Fruit fly (Drosophila melanogaster) whole organism, embryonic: Measurements from ENCODE around the gene CG5850.

Experiments used
- Adf1 ChIP-seq: fragments of 200-800 bp; sonication (Bioruptor generic); IDR thresholded peaks from 2 replicates; pipeline ENCODE4 v1.3.6; 2022; ENCODE audit warnings: missing biosample characterization, missing genetic modification characterization
- Antp ChIP-seq: fragments of 200-800 bp; sonication (Bioruptor generic); optimal IDR thresholded peaks from 3 replicates; lab custom pipeline; 2016; ENCODE audit warnings: missing biosample characterization, missing genetic modification characterization
- B-H1 ChIP-seq: fragments of 200-800 bp; sonication (Bioruptor generic); IDR thresholded peaks from 3 replicates; pipeline ENCODE4 v1.3.6; 2022; ENCODE audit warnings: missing biosample characterization, missing genetic modification characterization
- CG10147 ChIP-seq: fragments of 200-800 bp; sonication (Bioruptor generic); optimal IDR thresholded peaks from 2 replicates; lab custom pipeline; 2019; ENCODE audit warnings: missing biosample characterization, mild to moderate bottlenecking, missing genetic modification characterization, moderate library complexity
- CG10543 ChIP-seq: fragments of 200-800 bp; sonication (Bioruptor generic); optimal IDR thresholded peaks from 3 replicates; lab custom pipeline; 2017; ENCODE audit warnings: missing biosample characterization, mild to moderate bottlenecking, missing genetic modification characterization, moderate library complexity
- CG10654 ChIP-seq: fragments of 200-800 bp; sonication (Bioruptor generic); optimal IDR thresholded peaks from 2 replicates; lab custom pipeline; 2016; ENCODE audit warnings: missing biosample characterization, missing genetic modification characterization
- CG12071 ChIP-seq: fragments of 200-800 bp; sonication (Bioruptor generic); optimal IDR thresholded peaks from 3 replicates; lab custom pipeline; 2018; ENCODE audit warnings: missing biosample characterization, mild to moderate bottlenecking, missing genetic modification characterization
- CG12299 ChIP-seq: fragments of 200-800 bp; sonication (Bioruptor generic); optimal IDR thresholded peaks from 2 replicates; lab custom pipeline; 2018; ENCODE audit warnings: missing biosample characterization, mild to moderate bottlenecking, missing genetic modification characterization
- CG12659 ChIP-seq: fragments of 200-800 bp; sonication (Bioruptor generic); optimal IDR thresholded peaks from 3 replicates; lab custom pipeline; 2017; ENCODE audit warnings: mild to moderate bottlenecking, missing biosample characterization, missing genetic modification reagents, missing genetic modification characterization
- CG13775 ChIP-seq: fragments of 200-800 bp; sonication (Bioruptor generic); optimal IDR thresholded peaks from 3 replicates; lab custom pipeline; 2017; ENCODE audit warnings: missing biosample characterization, mild to moderate bottlenecking, missing genetic modification characterization
- CG15269 ChIP-seq: fragments of 200-800 bp; sonication (Bioruptor generic); optimal IDR thresholded peaks from 2 replicates; lab custom pipeline; 2018; ENCODE audit warnings: missing biosample characterization, mild to moderate bottlenecking, missing genetic modification characterization, moderate library complexity
- CG17568 ChIP-seq: fragments of 200-800 bp; sonication (Bioruptor generic); optimal IDR thresholded peaks from 2 replicates; lab custom pipeline; 2018; ENCODE audit warnings: missing biosample characterization, mild to moderate bottlenecking, missing genetic modification characterization, moderate library complexity
- CG2120 ChIP-seq: fragments of 200-800 bp; sonication (Bioruptor generic); optimal IDR thresholded peaks from 3 replicates; lab custom pipeline; 2016; ENCODE audit warnings: missing biosample characterization, missing genetic modification characterization
- CG31365 ChIP-seq: fragments of 200-800 bp; sonication (Bioruptor generic); optimal IDR thresholded peaks from 2 replicates; lab custom pipeline; 2018; ENCODE audit warnings: missing biosample characterization, mild to moderate bottlenecking, missing genetic modification characterization
- CG7839 ChIP-seq: fragments of 200-800 bp; sonication (Bioruptor generic); optimal IDR thresholded peaks from 3 replicates; lab custom pipeline; 2018; ENCODE audit warnings: missing biosample characterization, mild to moderate bottlenecking, missing genetic modification characterization, moderate library complexity
- CG7928 ChIP-seq: fragments of 200-800 bp; sonication (Bioruptor generic); optimal IDR thresholded peaks from 2 replicates; lab custom pipeline; 2017; ENCODE audit warnings: missing biosample characterization, mild to moderate bottlenecking, missing genetic modification characterization
- CG8089 ChIP-seq: fragments of 200-800 bp; sonication (Bioruptor generic); optimal IDR thresholded peaks from 3 replicates; lab custom pipeline; 2016; ENCODE audit warnings: missing biosample characterization, missing genetic modification characterization
- CG8924 ChIP-seq: fragments of 200-800 bp; optimal IDR thresholded peaks from 3 replicates; lab custom pipeline; 2019; ENCODE audit warnings: missing biosample characterization, mild to moderate bottlenecking, missing genetic modification characterization, moderate library complexity
- CG8944 ChIP-seq: fragments of 200-800 bp; sonication (Bioruptor generic); optimal IDR thresholded peaks from 3 replicates; lab custom pipeline; 2016; ENCODE audit warnings: missing biosample characterization, missing genetic modification characterization
- CG9932 ChIP-seq: fragments of 200-800 bp; sonication (Bioruptor generic); IDR thresholded peaks from 2 replicates; pipeline ENCODE4 v1.3.6; 2022; ENCODE audit warnings: missing biosample characterization, missing genetic modification characterization
- CTCF ChIP-seq: fragments of 200-800 bp; sonication (Bioruptor generic); optimal IDR thresholded peaks from 2 replicates; lab custom pipeline; 2017; ENCODE audit warnings: missing biosample characterization, mild to moderate bottlenecking, missing genetic modification characterization, moderate library complexity
- Fer2 ChIP-seq: fragments of 200-800 bp; sonication (Bioruptor generic); optimal IDR thresholded peaks from 2 replicates; lab custom pipeline; 2018; ENCODE audit warnings: missing biosample characterization, mild to moderate bottlenecking, missing genetic modification characterization, moderate library complexity
- GATAe ChIP-seq: fragments of 200-800 bp; sonication (Bioruptor generic); conservative IDR thresholded peaks from 2 replicates; pipeline ENCODE4 v1.3.6; 2022; ENCODE audit warnings: missing biosample characterization, missing genetic modification characterization
- Hey ChIP-seq: fragments of 200-800 bp; sonication (Bioruptor generic); optimal IDR thresholded peaks from 3 replicates; lab custom pipeline; 2018; ENCODE audit warnings: missing biosample characterization, mild to moderate bottlenecking, missing genetic modification characterization
- Hr3 ChIP-seq: fragments of 200-800 bp; sonication (Bioruptor generic); optimal IDR thresholded peaks from 3 replicates; lab custom pipeline; 2016; ENCODE audit warnings: missing biosample characterization, missing genetic modification characterization
- NfI ChIP-seq: fragments of 200-800 bp; sonication (Bioruptor generic); optimal IDR thresholded peaks from 3 replicates; lab custom pipeline; 2018; ENCODE audit warnings: missing biosample characterization, mild to moderate bottlenecking, missing genetic modification characterization, moderate library complexity
- Oaz ChIP-seq: fragments of 200-800 bp; sonication (Bioruptor generic); IDR thresholded peaks from 2 replicates; pipeline ENCODE4 v1.3.6; 2022; ENCODE audit warnings: missing biosample characterization, missing genetic modification characterization
- Poxn ChIP-seq: fragments of 200-800 bp; sonication (Bioruptor generic); IDR thresholded peaks from 2 replicates; pipeline ENCODE4 v1.3.6; 2022; ENCODE audit warnings: missing biosample characterization, missing genetic modification characterization
- Six4 ChIP-seq: fragments of 200-800 bp; sonication (Bioruptor generic); optimal IDR thresholded peaks from 2 replicates; lab custom pipeline; 2016; ENCODE audit warnings: missing biosample characterization, missing genetic modification characterization
- Taf1 ChIP-seq: fragments of 200-800 bp; sonication (Bioruptor generic); IDR thresholded peaks from 2 replicates; pipeline ENCODE4 v1.3.6; 2022; ENCODE audit warnings: missing biosample characterization, missing genetic modification characterization
- Tbp ChIP-seq: fragments of >200 bp; optimal IDR thresholded peaks from 2 replicates; lab custom pipeline; 2018; ENCODE audit warnings: missing biosample characterization, missing genetic modification characterization
- Xbp1 ChIP-seq: fragments of 200-800 bp; sonication (Bioruptor generic); optimal IDR thresholded peaks from 3 replicates; lab custom pipeline; 2016; ENCODE audit warnings: missing biosample characterization, mild to moderate bottlenecking, missing genetic modification characterization
- ab ChIP-seq: fragments of 200-800 bp; sonication (Bioruptor generic); optimal IDR thresholded peaks from 2 replicates; lab custom pipeline; 2016; ENCODE audit warnings: missing biosample characterization, missing genetic modification characterization
- aop ChIP-seq: fragments of 200-800 bp; sonication (Bioruptor generic); IDR thresholded peaks from 2 replicates; pipeline ENCODE4 v1.3.6; 2022; ENCODE audit warnings: missing biosample characterization, missing genetic modification characterization
- ap ChIP-seq: fragments of 200-800 bp; sonication (Bioruptor generic); IDR thresholded peaks from 2 replicates; pipeline ENCODE4 v1.3.6; 2022; ENCODE audit warnings: missing biosample characterization, missing genetic modification characterization
- cwo ChIP-seq: fragments of 200-800 bp; sonication (Bioruptor generic); optimal IDR thresholded peaks from 3 replicates; lab custom pipeline; 2017; ENCODE audit warnings: missing biosample characterization, missing genetic modification characterization, mild to moderate bottlenecking, moderate library complexity, missing genetic modification reagents
- dpn ChIP-seq, 2 experiments: fragments of 200-800 bp; sonication (Bioruptor generic); optimal IDR thresholded peaks; 3 replicates each; lab custom pipeline; 2016; ENCODE audit warnings: missing biosample characterization in 2 of 2, missing genetic modification characterization in 2 of 2
- eyg ChIP-seq: fragments of 200-800 bp; sonication (Bioruptor generic); optimal IDR thresholded peaks from 3 replicates; lab custom pipeline; 2016; ENCODE audit warnings: missing biosample characterization, missing genetic modification characterization
- ftz-f1 ChIP-seq: fragments of 200-800 bp; sonication (Bioruptor generic); optimal IDR thresholded peaks from 2 replicates; lab custom pipeline; 2016; ENCODE audit warnings: missing biosample characterization, missing genetic modification characterization
- gem ChIP-seq: fragments of 200-800 bp; sonication (Bioruptor generic); optimal IDR thresholded peaks from 2 replicates; lab custom pipeline; 2019; ENCODE audit warnings: missing biosample characterization, mild to moderate bottlenecking, missing genetic modification characterization, moderate library complexity
- h ChIP-seq: fragments of >200 bp; optimal IDR thresholded peaks from 2 replicates; lab custom pipeline; 2017
- ham ChIP-seq: fragments of 200-800 bp; sonication (Bioruptor generic); IDR thresholded peaks from 2 replicates; pipeline ENCODE4 v1.3.6; 2022; ENCODE audit warnings: missing biosample characterization, missing genetic modification characterization
- hth ChIP-seq: fragments of >200 bp; optimal IDR thresholded peaks from 2 replicates; lab custom pipeline; 2017; ENCODE audit warnings: inconsistent platforms
- lilli ChIP-seq: fragments of 200-800 bp; sonication (Bioruptor generic); optimal IDR thresholded peaks from 3 replicates; lab custom pipeline; 2016; ENCODE audit warnings: missing biosample characterization, missing genetic modification characterization
- onecut ChIP-seq: fragments of 200-800 bp; sonication (Bioruptor generic); IDR thresholded peaks from 2 replicates; pipeline ENCODE4 v1.3.6; 2022; ENCODE audit warnings: missing biosample characterization, missing genetic modification characterization
- pnt ChIP-seq: fragments of 200-800 bp; sonication (Bioruptor generic); optimal IDR thresholded peaks from 3 replicates; lab custom pipeline; 2016; ENCODE audit warnings: missing biosample characterization, missing genetic modification characterization
- sqz ChIP-seq: fragments of 200-800 bp; sonication (Bioruptor generic); optimal IDR thresholded peaks from 3 replicates; lab custom pipeline; 2018; ENCODE audit warnings: missing biosample characterization, mild to moderate bottlenecking, missing genetic modification characterization
- sr ChIP-seq: fragments of 200-800 bp; sonication (Bioruptor generic); IDR thresholded peaks from 3 replicates; pipeline ENCODE4 v1.3.6; 2022; ENCODE audit warnings: missing biosample characterization, missing genetic modification characterization
- tin ChIP-seq: fragments of 200-800 bp; sonication (Bioruptor generic); optimal IDR thresholded peaks from 3 replicates; lab custom pipeline; 2016; ENCODE audit warnings: missing biosample characterization, missing genetic modification characterization
- trh ChIP-seq: fragments of 200-800 bp; sonication (Bioruptor generic); optimal IDR thresholded peaks from 2 replicates; lab custom pipeline; 2016; ENCODE audit warnings: missing biosample characterization, missing genetic modification characterization
- unc-4 ChIP-seq: fragments of 200-800 bp; sonication (Bioruptor generic); IDR thresholded peaks from 2 replicates; pipeline ENCODE4 v1.3.6; 2022; ENCODE audit warnings: missing biosample characterization, missing genetic modification characterization; ENCODE audit not compliant: partially characterized antibody
- vvl ChIP-seq: fragments of 200-800 bp; sonication (Bioruptor generic); IDR thresholded peaks from 2 replicates; pipeline ENCODE4 v1.3.6; 2022; ENCODE audit warnings: missing biosample characterization, missing genetic modification characterization
- wor ChIP-seq: fragments of 200-800 bp; sonication (Bioruptor generic); IDR thresholded peaks from 2 replicates; pipeline ENCODE4 v1.3.6; 2022; ENCODE audit warnings: missing biosample characterization, missing genetic modification characterization
- z ChIP-seq: fragments of 200-800 bp; sonication (Bioruptor generic); IDR thresholded peaks from 3 replicates; pipeline ENCODE4 v1.3.6; 2022; ENCODE audit warnings: missing biosample characterization, missing genetic modification characterization

CG5850 gene

DNA sequence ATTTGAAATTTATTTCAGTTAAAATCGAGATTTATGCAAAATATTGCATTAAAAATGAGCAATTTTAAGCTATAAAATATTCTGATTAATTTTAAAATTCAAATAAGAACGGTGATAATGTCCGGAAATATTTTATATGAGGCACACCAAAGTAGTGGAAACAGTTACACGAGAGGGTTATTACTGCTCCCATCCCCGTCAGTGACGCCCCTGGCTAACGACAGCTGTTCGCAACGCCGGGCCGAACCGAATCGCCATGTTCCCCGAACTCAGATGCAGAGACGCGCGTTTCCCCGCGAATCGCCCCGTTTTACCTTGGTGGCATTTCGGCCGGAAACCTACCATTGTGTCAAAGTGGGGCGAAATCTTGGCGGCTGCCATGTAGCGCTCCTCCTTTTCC is 52.0 kb downstream of the CG5850 start (continued):
- TF ChIP-seq hth (lab: Kevin White, UChicago) = no peak
- TF ChIP-seq trh = no peak
- peak; percentile 17; the same call in 1 of the 2 replicates for TF ChIP-seq ham (GFP tag; lab: Robert Waterston, UW)
- TF ChIP-seq CG8089 (GFP tag; lab: Kevin White, UChicago) = no peak
- TF ChIP-seq ftz-f1 (GFP tag; lab: Kevin White, UChicago) = no peak
- TF ChIP-seq lilli = peak; percentile 57
- no peak for TF ChIP-seq Oaz (GFP tag; lab: Robert Waterston, UW)
- TF ChIP-seq z = no peak
- no peak for TF ChIP-seq Poxn (GFP tag; lab: Robert Waterston, UW)
- no peak for TF ChIP-seq CG8944
- no peak for TF ChIP-seq CG7928 (GFP tag; lab: Kevin White, UChicago)
- TF ChIP-seq CG7839 = peak; percentile 25
- peak; percentile 54 for TF ChIP-seq CG9932 (GFP tag; lab: Robert Waterston, UW)
- no peak for TF ChIP-seq CG10543
- no peak for TF ChIP-seq h
- no peak for TF ChIP-seq GATAe
- TF ChIP-seq Adf1 (GFP tag; lab: Robert Waterston, UW) = no peak
- no peak for TF ChIP-seq unc-4
- TF ChIP-seq cwo (GFP tag; lab: Kevin White, UChicago) = no peak
- TF ChIP-seq aop = no peak
- TF ChIP-seq vvl (GFP tag; lab: Robert Waterston, UW) = 0 out of 2 replicates have a peak, but pooled peaks have one; percentile 40
- no peak for TF ChIP-seq CG31365 (tag; lab: Kevin White, UChicago)
- TF ChIP-seq sqz (GFP tag; lab: Kevin White, UChicago) = no peak
- TF ChIP-seq Six4 (GFP tag; lab: Kevin White, UChicago) = no peak
- no peak for TF ChIP-seq CG8924 (tag; lab: Kevin White, UChicago)
- TF ChIP-seq Fer2 (tag; lab: Kevin White, UChicago) = no peak
- TF ChIP-seq tin = peak; percentile 39
- no peak for TF ChIP-seq ab
- TF ChIP-seq NfI (GFP tag; lab: Kevin White, UChicago) = peak; percentile 24
- no peak for TF ChIP-seq pnt
- no peak for TF ChIP-seq CG13775
- peak; percentile 39 for TF ChIP-seq Xbp1
- TF ChIP-seq Taf1 (GFP tag; lab: Robert Waterston, UW) = no peak
- TF ChIP-seq CG2120 (GFP tag; lab: Kevin White, UChicago) = peak; percentile 42
- no peak for TF ChIP-seq ap
- no peak for TF ChIP-seq CG10654 (GFP tag; lab: Kevin White, UChicago)
- no peak for TF ChIP-seq Tbp
- peak; percentile 28 for TF ChIP-seq CG12659
- no peak for TF ChIP-seq CG15269 (tag; lab: Kevin White, UChicago)
- TF ChIP-seq gem (tag; lab: Kevin White, UChicago) = peak; percentile 10
- TF ChIP-seq CG12299 (tag; lab: Kevin White, UChicago) = no peak
- no peak for TF ChIP-seq CG17568 (GFP tag; lab: Kevin White, UChicago)
- no peak for TF ChIP-seq CG12071 (GFP tag; lab: Kevin White, UChicago)
- TF ChIP-seq sr = no peak
- no peak for TF ChIP-seq CG10147 (GFP tag; lab: Kevin White, UChicago)
- no peak for TF ChIP-seq wor (GFP tag; lab: Robert Waterston, UW)
- TF ChIP-seq Hey (tag; lab: Kevin White, UChicago) = no peak
- peak; percentile 35 for TF ChIP-seq Antp (GFP tag; lab: Kevin White, UChicago)
- TF ChIP-seq onecut (GFP tag; lab: Robert Waterston, UW) = no peak
- peak; percentile 26 to 36 for TF ChIP-seq dpn (GFP tag; optimal IDR thresholded peaks at IDR 0.05; lab: Kevin White, UChicago)
- TF ChIP-seq Hr3 (GFP tag; lab: Kevin White, UChicago) = no peak
- no peak for TF ChIP-seq CTCF (GFP tag; lab: Kevin White, UChicago)
- no peak for TF ChIP-seq B-H1 (GFP tag; lab: Robert Waterston, UW)
- TF ChIP-seq eyg (GFP tag; lab: Kevin White, UChicago) = peak; percentile 0
